Fruit fly (Drosophila melanogaster) S2 (cell line): ENCODE results near the gene dind.

ENCODE experiments used
- CG8478 ChIP-seq: fragments of >200 bp; optimal IDR thresholded peaks from 2 replicates; lab custom pipeline; 2018
- CTCF ChIP-seq, 2 experiments: fragments of >200 bp; optimal IDR thresholded peaks; 2 replicates each; lab custom pipeline; 2018

DNA sequence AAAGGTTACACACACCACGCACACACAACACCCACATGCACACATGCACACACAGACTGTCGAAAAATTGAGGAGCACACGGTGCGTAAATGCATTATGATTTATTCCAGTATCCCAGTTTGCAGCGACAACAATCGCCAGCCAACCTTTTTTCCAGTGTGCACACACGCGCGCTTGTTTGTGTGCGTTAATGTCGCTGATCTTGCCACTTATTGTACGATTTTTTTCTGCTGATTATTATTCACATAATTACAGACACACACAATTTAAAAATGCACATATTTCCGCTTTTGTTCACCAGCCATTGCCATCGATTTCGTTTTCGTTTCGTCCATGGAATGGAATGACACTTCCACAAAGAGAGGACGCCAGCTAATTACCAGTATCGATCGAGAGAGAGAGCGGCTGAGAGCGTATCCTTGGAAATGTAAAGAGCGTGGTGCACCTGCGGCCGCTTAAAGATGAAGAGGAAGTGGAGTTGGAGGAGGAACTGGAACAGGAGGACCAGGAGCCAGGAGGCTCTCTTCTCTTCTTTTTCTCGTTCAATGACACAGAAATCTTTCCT is 18.9 kb downstream of the dind start:
- TF ChIP-seq CG8478 (lab: Kevin White, UChicago), result no peak
- TF ChIP-seq CTCF (optimal IDR thresholded peaks at IDR 0.05; lab: Kevin White, UChicago), result no peak
